Worm (Caenorhabditis elegans) whole organism, early embryonic: ENCODE measurements around the gene R07E5.15.

ENCODE experiments used
- B0310.2 ChIP-seq: sonication (generic microtip); optimal IDR thresholded peaks from 2 replicates; lab custom pipeline; 2016; ENCODE audit warnings: mild to moderate bottlenecking, missing genetic modification characterization, missing compliant biosample characterization
- F13C5.2 ChIP-seq: sonication (generic microtip); optimal IDR thresholded peaks from 2 replicates; lab custom pipeline; 2017; ENCODE audit warnings: mild to moderate bottlenecking, missing genetic modification characterization, inconsistent platforms, missing compliant biosample characterization
- aly-1 ChIP-seq: sonication (generic microtip); optimal IDR thresholded peaks from 2 replicates; lab custom pipeline; 2016; ENCODE audit warnings: missing genetic modification characterization, missing compliant biosample characterization
- ama-1 ChIP-seq: fragments of 150-350 bp; optimal IDR thresholded peaks from 2 replicates; lab custom pipeline; 2014
- ceh-13 ChIP-seq: fragments of 200-800 bp; sonication (Bioruptor generic); optimal IDR thresholded peaks from 2 replicates; lab custom pipeline; 2018; ENCODE audit warnings: mild to moderate bottlenecking, missing genetic modification characterization, missing compliant biosample characterization
- ceh-36 ChIP-seq: sonication (generic microtip); optimal IDR thresholded peaks from 2 replicates; lab custom pipeline; 2016; ENCODE audit warnings: missing genetic modification characterization, inconsistent platforms, missing compliant biosample characterization
- ets-7 ChIP-seq: sonication (generic microtip); optimal IDR thresholded peaks from 2 replicates; lab custom pipeline; 2016; ENCODE audit warnings: missing genotype, missing genetic modification characterization, missing compliant biosample characterization
- flt-1 ChIP-seq: fragments of 200-800 bp; sonication (Bioruptor generic); IDR thresholded peaks from 2 replicates; pipeline ENCODE4 v1.3.6; 2022; ENCODE audit warnings: missing genetic modification characterization, missing compliant biosample characterization
- hmbx-1 ChIP-seq: sonication (generic microtip); optimal IDR thresholded peaks from 2 replicates; lab custom pipeline; 2016; ENCODE audit warnings: mild to moderate bottlenecking, missing genetic modification characterization, missing compliant biosample characterization
- hmg-4 ChIP-seq: fragments of 200-800 bp; sonication (Bioruptor generic); optimal IDR thresholded peaks from 2 replicates; lab custom pipeline; 2018; ENCODE audit warnings: mild to moderate bottlenecking, missing genetic modification characterization, missing compliant biosample characterization
- hnd-1 ChIP-seq: sonication (generic microtip); optimal IDR thresholded peaks from 2 replicates; lab custom pipeline; 2016; ENCODE audit warnings: missing genetic modification characterization, missing compliant biosample characterization
- pes-1 ChIP-seq: fragments of 200-800 bp; sonication (Bioruptor generic); IDR thresholded peaks from 2 replicates; pipeline ENCODE4 v1.3.6; 2022; ENCODE audit warnings: missing genetic modification reagents, missing genetic modification characterization, missing compliant biosample characterization
- scrt-1 ChIP-seq: fragments of 200-800 bp; sonication (Bioruptor generic); IDR thresholded peaks from 2 replicates; pipeline ENCODE4 v1.3.6; 2022; ENCODE audit warnings: missing genetic modification characterization, missing compliant biosample characterization
- sea-1 ChIP-seq: fragments of 200-800 bp; sonication (Bioruptor generic); conservative IDR thresholded peaks from 2 replicates; pipeline ENCODE4 v1.3.6; 2022; ENCODE audit warnings: missing genetic modification characterization, missing compliant biosample characterization
- tbx-11 ChIP-seq: fragments of 200-800 bp; sonication (Bioruptor generic); IDR thresholded peaks from 2 replicates; pipeline ENCODE4 v1.3.6; 2022; ENCODE audit warnings: missing genetic modification characterization, missing compliant biosample characterization
- tbx-37 ChIP-seq: fragments of 200-800 bp; sonication (Bioruptor generic); conservative IDR thresholded peaks from 2 replicates; pipeline ENCODE4 v1.3.6; 2022; ENCODE audit warnings: missing genetic modification reagents, missing genetic modification characterization, missing compliant biosample characterization
- tra-4 ChIP-seq: sonication (generic microtip); optimal IDR thresholded peaks from 2 replicates; lab custom pipeline; 2017; ENCODE audit warnings: missing genetic modification characterization, missing compliant biosample characterization

Gene R07E5.15

DNA sequence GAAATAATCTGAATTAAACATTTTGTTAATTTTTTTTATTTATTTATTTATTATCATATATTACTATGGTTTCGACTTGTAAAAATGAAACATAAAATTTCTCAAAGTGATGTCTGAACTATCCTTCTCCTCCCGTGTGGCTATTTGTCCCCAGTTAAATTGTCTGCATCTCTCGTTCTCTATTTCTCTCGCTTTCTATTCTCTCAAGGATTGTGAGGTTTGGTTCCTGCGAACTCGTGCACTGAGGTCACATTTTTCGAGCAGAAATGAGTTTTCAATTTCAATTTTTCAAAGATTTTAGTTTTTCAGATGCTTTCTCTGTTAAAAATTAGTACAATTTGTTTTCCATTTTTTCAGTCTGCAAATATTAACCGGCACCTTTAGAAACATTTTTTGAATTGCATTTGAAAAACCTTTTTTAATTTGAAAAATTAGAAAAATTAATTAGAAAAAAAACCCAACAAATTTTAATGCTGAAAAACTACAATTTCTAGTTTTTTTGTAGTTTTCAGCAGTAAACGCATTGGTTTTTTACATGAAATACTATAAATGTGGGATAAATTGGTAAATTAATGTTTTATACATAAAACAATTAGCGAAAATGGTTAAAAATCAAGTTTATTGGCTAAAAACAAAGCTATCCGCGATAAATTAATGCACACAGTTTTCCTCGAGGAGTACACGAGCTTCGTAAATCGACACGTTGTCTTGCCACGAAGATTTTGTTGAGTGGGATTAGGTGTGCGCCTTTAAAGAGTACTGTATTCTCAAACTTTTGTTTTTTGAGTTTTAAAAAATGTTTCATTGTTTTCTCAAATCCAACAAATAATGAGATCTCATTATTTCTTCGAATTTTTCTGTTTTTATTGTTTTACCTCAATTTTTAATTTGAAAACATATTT, 11.1 kb downstream of the R07E5.15 start:
- TF ChIP-seq tra-4 (no peak), tbx-11 (no peak), hmbx-1 (no peak), ceh-13 (GFP tag; lab: Kevin White, UChicago) (no peak), hmg-4 (GFP tag; lab: Kevin White, UChicago) (no peak), flt-1 (no peak), aly-1 (tag; lab: Kevin White, UChicago) (no peak), tbx-37 (GFP tag; lab: Robert Waterston, UW) (no peak), scrt-1 (GFP tag; lab: Robert Waterston, UW) (no peak), ets-7 (tag; lab: Kevin White, UChicago) (no peak), F13C5.2 (tag; lab: Kevin White, UChicago) (no peak), pes-1 (GFP tag; lab: Robert Waterston, UW) (no peak), B0310.2 (tag; lab: Kevin White, UChicago) (no peak), hnd-1 (tag; lab: Kevin White, UChicago) (no peak), ama-1 (no peak), sea-1 (GFP tag; lab: Robert Waterston, UW) (no peak), ceh-36 (tag; lab: Kevin White, UChicago) (no peak)

DNA sequence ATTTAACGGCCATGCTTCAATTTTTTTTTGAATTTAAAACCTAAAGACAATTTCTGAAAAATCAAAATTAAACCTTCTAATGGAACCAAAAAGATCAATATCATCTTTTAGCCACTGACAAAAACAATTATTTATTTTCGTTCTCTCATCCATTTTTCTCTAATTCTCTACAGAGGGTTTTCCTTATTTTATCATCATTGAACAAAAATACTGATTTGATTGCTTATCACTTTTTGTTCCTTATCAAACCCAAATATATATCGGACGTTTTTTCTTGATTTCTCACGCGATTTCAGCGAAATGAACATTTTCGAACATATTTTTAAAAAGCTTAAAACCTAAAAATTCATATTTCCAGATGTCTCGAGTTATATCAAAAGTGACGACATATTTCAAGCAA, 11.9 kb downstream of the R07E5.15 start, which contains the start of gene mpc-1:
Gene mpc-1, plus strand, starts transcription at position 359 of the 400 bp plus-strand sequence.
- TF ChIP-seq aly-1 (tag; lab: Kevin White, UChicago) = no peak
- no peak for TF ChIP-seq tra-4
- TF ChIP-seq tbx-37 (GFP tag; lab: Robert Waterston, UW) = no peak
- no peak for TF ChIP-seq ets-7 (tag; lab: Kevin White, UChicago)
- no peak for TF ChIP-seq ama-1
- TF ChIP-seq F13C5.2 (tag; lab: Kevin White, UChicago) = no peak

DNA sequence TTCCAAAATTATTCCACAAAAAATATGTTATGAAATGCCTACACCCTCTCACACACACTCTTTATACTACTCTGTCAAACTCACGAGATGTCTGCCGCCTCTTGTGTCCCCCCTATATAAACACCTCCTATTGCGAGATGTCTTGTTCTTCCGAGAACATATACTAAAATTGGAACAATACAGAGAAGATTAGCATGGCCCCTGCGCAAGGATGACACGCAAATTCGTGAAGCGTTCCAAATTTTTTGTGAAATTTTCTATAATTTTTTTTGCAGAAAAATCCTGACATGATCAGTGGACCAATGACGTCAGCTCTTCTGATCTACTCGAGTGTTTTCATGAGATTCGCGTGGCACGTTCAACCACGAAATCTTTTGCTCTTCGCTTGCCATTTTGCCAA, 12.8 kb downstream of the R07E5.15 start:
- TF ChIP-seq hnd-1 (tag; lab: Kevin White, UChicago) = peak; percentile 21
- TF ChIP-seq flt-1 = peak; percentile 71
- TF ChIP-seq tbx-37 (GFP tag; lab: Robert Waterston, UW) = 0 out of 2 replicates have a peak, but pooled peaks have one; percentile 42
- peak; percentile 60 for TF ChIP-seq aly-1 (tag; lab: Kevin White, UChicago)
- TF ChIP-seq scrt-1 (GFP tag; lab: Robert Waterston, UW) = peak; percentile 77
- TF ChIP-seq tbx-11 = peak; percentile 70; the same call in 1 of the 2 replicates
- TF ChIP-seq ceh-36 (tag; lab: Kevin White, UChicago) = peak; percentile 69
- TF ChIP-seq pes-1 (GFP tag; lab: Robert Waterston, UW) = peak; percentile 83
- peak; percentile 77 for TF ChIP-seq sea-1 (GFP tag; lab: Robert Waterston, UW)
- TF ChIP-seq ets-7 (tag; lab: Kevin White, UChicago) = peak; percentile 9
- peak; percentile 49 for TF ChIP-seq hmg-4 (GFP tag; lab: Kevin White, UChicago)

DNA sequence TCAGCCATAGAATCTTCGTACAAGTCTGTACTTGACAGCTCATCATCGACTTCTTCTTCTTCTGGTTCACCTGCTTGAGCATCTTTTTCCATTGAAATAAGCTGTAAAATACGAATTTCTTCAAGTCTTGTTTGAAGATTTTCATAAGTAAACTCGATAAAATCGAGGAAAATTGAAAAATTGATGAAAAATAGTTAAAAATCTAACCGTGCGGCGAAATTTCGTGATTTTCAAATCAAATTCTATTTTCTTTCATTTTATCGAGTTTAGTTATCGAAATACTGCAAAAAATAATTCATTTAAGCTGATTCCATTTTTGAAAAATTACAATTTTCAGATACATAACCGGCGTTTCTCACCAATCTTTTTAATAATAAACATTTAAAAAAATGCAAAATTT, 13.9 kb downstream of the R07E5.15 start, which contains the start of gene R07E5.11:
Gene R07E5.11, minus strand, starts transcription at position 101 of the 400 bp plus-strand sequence.
- TF ChIP-seq hnd-1 (tag; lab: Kevin White, UChicago) = no peak
- TF ChIP-seq ets-7 (tag; lab: Kevin White, UChicago) = no peak
- no peak for TF ChIP-seq ama-1
- no peak for TF ChIP-seq tra-4
- TF ChIP-seq ceh-13 (GFP tag; lab: Kevin White, UChicago) = no peak
- no peak for TF ChIP-seq tbx-37 (GFP tag; lab: Robert Waterston, UW)
- TF ChIP-seq flt-1 = no peak
- no peak for TF ChIP-seq ceh-36 (tag; lab: Kevin White, UChicago)
- TF ChIP-seq B0310.2 (tag; lab: Kevin White, UChicago) = no peak
- TF ChIP-seq scrt-1 (GFP tag; lab: Robert Waterston, UW) = no peak
- TF ChIP-seq hmg-4 (GFP tag; lab: Kevin White, UChicago) = no peak
- no peak for TF ChIP-seq sea-1 (GFP tag; lab: Robert Waterston, UW)
- no peak for TF ChIP-seq F13C5.2 (tag; lab: Kevin White, UChicago)
- no peak for TF ChIP-seq tbx-11

DNA sequence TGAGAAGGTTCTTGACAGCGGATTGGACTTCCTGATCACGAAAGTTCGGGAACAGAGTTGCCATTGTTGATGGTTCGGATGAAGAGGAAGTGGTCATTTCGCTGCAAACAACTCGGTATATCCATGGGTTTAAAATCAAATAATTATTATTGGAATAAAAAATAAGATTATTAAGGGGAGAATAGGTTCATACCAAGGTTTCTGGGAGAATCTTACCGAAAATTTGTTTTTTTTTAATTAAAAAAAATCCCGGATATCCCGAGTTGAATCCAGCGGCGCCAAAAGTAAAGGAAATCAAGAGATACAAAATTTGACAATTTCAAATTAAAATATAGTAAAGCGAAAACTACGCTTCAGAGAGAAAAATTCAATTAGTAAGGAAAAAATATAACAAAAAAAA, 16.7 kb downstream of the R07E5.15 start, which contains the start of the genes R07E5.19 and pdcd-2:
Gene R07E5.19, minus strand, starts transcription at position 101 of the 400 bp plus-strand sequence.
Gene pdcd-2, minus strand, starts transcription at position 102 of the 400 bp plus-strand sequence.
- TF ChIP-seq B0310.2 (tag; lab: Kevin White, UChicago) (no peak), pes-1 (GFP tag; lab: Robert Waterston, UW) (no peak), aly-1 (tag; lab: Kevin White, UChicago) (no peak), sea-1 (GFP tag; lab: Robert Waterston, UW) (no peak), ama-1 (no peak), tbx-11 (no peak), tra-4 (no peak), ets-7 (tag; lab: Kevin White, UChicago) (no peak), hmg-4 (GFP tag; lab: Kevin White, UChicago) (no peak), flt-1 (no peak), tbx-37 (GFP tag; lab: Robert Waterston, UW) (no peak), ceh-13 (GFP tag; lab: Kevin White, UChicago) (no peak), scrt-1 (GFP tag; lab: Robert Waterston, UW) (no peak), F13C5.2 (tag; lab: Kevin White, UChicago) (no peak), hnd-1 (tag; lab: Kevin White, UChicago) (no peak)

DNA sequence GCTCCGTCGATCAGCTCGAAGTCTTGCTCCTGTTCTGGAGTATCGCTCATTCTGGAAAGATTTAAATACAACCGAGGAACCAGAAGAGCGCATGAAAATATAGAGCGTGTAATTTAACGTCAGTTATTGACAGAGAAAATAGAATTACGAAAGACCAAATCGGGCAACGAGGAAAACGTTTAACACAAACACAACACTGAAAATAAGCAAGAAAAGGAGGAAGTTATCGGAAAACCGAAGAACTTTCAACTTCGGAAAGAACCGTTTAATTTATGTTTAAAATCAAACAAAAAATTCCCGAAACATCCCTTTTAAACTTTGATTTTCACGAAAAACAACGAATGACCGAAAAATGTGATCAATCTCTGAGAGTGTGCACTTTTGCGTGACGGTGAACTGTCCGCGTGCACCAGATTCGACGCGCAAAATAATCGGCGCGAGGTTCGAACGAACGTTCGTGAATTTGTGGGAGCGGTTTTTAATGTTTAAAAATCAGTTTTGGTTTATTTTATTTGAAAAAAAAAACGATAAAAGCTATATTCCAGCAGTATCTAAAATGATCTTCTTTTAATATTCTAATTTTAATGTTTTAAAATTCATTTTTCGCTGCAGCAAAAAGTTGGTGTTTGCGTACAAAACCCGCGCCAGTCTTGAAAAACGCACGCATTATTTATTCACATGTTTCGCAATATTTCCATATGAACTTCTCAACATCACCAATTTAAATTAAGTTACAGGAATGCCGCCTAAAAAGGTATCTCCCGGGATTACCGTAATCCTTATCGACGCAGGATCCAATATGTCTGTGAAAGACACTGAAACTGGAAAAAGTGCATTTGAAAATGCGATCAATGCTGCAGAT, 18.1 kb downstream of the R07E5.15 start, which contains the start of the genes R07E5.7 and cku-80:
Gene R07E5.7, minus strand, starts transcription at position 51 of the 862 bp plus-strand sequence.
Gene cku-80, plus strand, starts transcription at position 732 of the 862 bp plus-strand sequence.
- TF ChIP-seq ceh-36 (tag; lab: Kevin White, UChicago) (no peak), F13C5.2 (tag; lab: Kevin White, UChicago) (peak; percentile 61), hnd-1 (tag; lab: Kevin White, UChicago) (no peak), ets-7 (tag; lab: Kevin White, UChicago) (no peak), scrt-1 (GFP tag; lab: Robert Waterston, UW) (no peak), tbx-11 (0 out of 2 replicates have a peak, but pooled peaks have one; percentile 44), hmbx-1 (no peak), ama-1 (no peak), sea-1 (GFP tag; lab: Robert Waterston, UW) (no peak), tbx-37 (GFP tag; lab: Robert Waterston, UW) (no peak), ceh-13 (GFP tag; lab: Kevin White, UChicago) (no peak), aly-1 (tag; lab: Kevin White, UChicago) (no peak), B0310.2 (tag; lab: Kevin White, UChicago) (no peak), flt-1 (0 out of 2 replicates have a peak, but pooled peaks have one; percentile 17), pes-1 (GFP tag; lab: Robert Waterston, UW) (no peak), hmg-4 (GFP tag; lab: Kevin White, UChicago) (no peak), tra-4 (no peak)
